Fruit fly (Drosophila melanogaster) whole organism, wandering third instar larva: Measurements from ENCODE around the gene vers.
A peak's percentile ranks its signal among the peaks of the same experiment; 100 is the strongest.

Experiments used
- Abd-B ChIP-seq: fragments of >200 bp; optimal IDR thresholded peaks from 2 replicates; lab custom pipeline; 2017; ENCODE audit warnings: missing biosample characterization, missing genetic modification characterization
- CG32264 ChIP-seq: fragments of 200-800 bp; sonication (Bioruptor generic); optimal IDR thresholded peaks from 2 replicates; lab custom pipeline; 2016; ENCODE audit warnings: missing biosample characterization, missing genetic modification characterization
- CG9705 ChIP-seq: fragments of 200-800 bp; sonication (Bioruptor generic); optimal IDR thresholded peaks from 2 replicates; lab custom pipeline; 2018; ENCODE audit warnings: missing biosample characterization, mild to moderate bottlenecking, missing genetic modification characterization
- CrebA ChIP-seq: fragments of 200-800 bp; sonication (Bioruptor generic); optimal IDR thresholded peaks from 2 replicates; lab custom pipeline; 2016; ENCODE audit warnings: missing biosample characterization, mild to moderate bottlenecking, missing genetic modification characterization, borderline replicate concordance
- Dfd ChIP-seq: fragments of >200 bp; optimal IDR thresholded peaks from 2 replicates; lab custom pipeline; 2017; ENCODE audit warnings: missing biosample characterization, missing genetic modification characterization
- GATAd ChIP-seq: sonication (Bioruptor generic); optimal IDR thresholded peaks from 2 replicates; lab custom pipeline; 2016; ENCODE audit warnings: missing biosample characterization, missing genetic modification characterization
- HLH106 ChIP-seq: fragments of 200-800 bp; optimal IDR thresholded peaks from 3 replicates; lab custom pipeline; 2019; ENCODE audit warnings: missing biosample characterization, mild to moderate bottlenecking, missing genetic modification characterization, moderate library complexity
- Hnf4 ChIP-seq: fragments of 200-800 bp; sonication (Bioruptor generic); optimal IDR thresholded peaks from 2 replicates; lab custom pipeline; 2016; ENCODE audit warnings: missing biosample characterization, mild to moderate bottlenecking, missing genetic modification characterization
- Hr78 ChIP-seq: fragments of >200 bp; optimal IDR thresholded peaks from 2 replicates; lab custom pipeline; 2017; ENCODE audit warnings: missing biosample characterization, missing genetic modification characterization
- Hr83 ChIP-seq: fragments of 200-300 bp; sonication (Bioruptor generic); optimal IDR thresholded peaks from 2 replicates; lab custom pipeline; 2016; ENCODE audit warnings: missing biosample characterization, mild to moderate bottlenecking, missing genetic modification characterization, moderate library complexity; ENCODE audit not compliant: poor library complexity, severe bottlenecking
- Jra ChIP-seq: sonication (Bioruptor generic); optimal IDR thresholded peaks from 2 replicates; lab custom pipeline; 2016; ENCODE audit warnings: missing biosample characterization, missing genetic modification characterization
- Mio ChIP-seq: sonication (Bioruptor generic); optimal IDR thresholded peaks from 2 replicates; lab custom pipeline; 2016; ENCODE audit warnings: missing biosample characterization, missing genetic modification characterization
- Myc ChIP-seq: fragments of >200 bp; optimal IDR thresholded peaks from 2 replicates; lab custom pipeline; 2017
- OdsH ChIP-seq: fragments of 200-800 bp; sonication (Bioruptor generic); optimal IDR thresholded peaks from 2 replicates; lab custom pipeline; 2016; ENCODE audit warnings: missing biosample characterization, mild to moderate bottlenecking, missing genetic modification characterization
- Rel ChIP-seq, 2 experiments: fragments of 200-800 bp; sonication (Bioruptor generic) in 1 of 2; optimal IDR thresholded peaks; 2 replicates in 1 of 2; 3 replicates in 1 of 2; lab custom pipeline; 2016 to 2019; ENCODE audit warnings: mild to moderate bottlenecking in 2 of 2, missing biosample characterization in 2 of 2, missing genetic modification characterization in 2 of 2, moderate library complexity in 1 of 2
- Sp1 ChIP-seq: fragments of 200-800 bp; sonication (Bioruptor generic); optimal IDR thresholded peaks from 3 replicates; lab custom pipeline; 2019; ENCODE audit warnings: missing biosample characterization, mild to moderate bottlenecking, missing genetic modification characterization, moderate library complexity
- Vsx2 ChIP-seq: fragments of 200-300, 225-300 bp; sonication (Bioruptor generic); optimal IDR thresholded peaks from 2 replicates; lab custom pipeline; 2018; ENCODE audit warnings: missing biosample characterization, missing genetic modification characterization; ENCODE audit not compliant: partially characterized antibody
- br ChIP-seq: fragments of 200-800 bp; sonication (Bioruptor generic); optimal IDR thresholded peaks from 2 replicates; lab custom pipeline; 2016; ENCODE audit warnings: missing biosample characterization, missing genetic modification characterization
- brk ChIP-seq: fragments of 200-800 bp; sonication (Bioruptor generic); optimal IDR thresholded peaks from 2 replicates; lab custom pipeline; 2016; ENCODE audit warnings: missing biosample characterization, mild to moderate bottlenecking, missing genetic modification characterization
- dmrt93B ChIP-seq: fragments of 200-800 bp; sonication (Bioruptor generic); optimal IDR thresholded peaks from 2 replicates; lab custom pipeline; 2018; ENCODE audit warnings: missing biosample characterization, mild to moderate bottlenecking, missing genetic modification characterization
- ey ChIP-seq: fragments of 200-800 bp; sonication (Bioruptor generic); optimal IDR thresholded peaks from 2 replicates; lab custom pipeline; 2016; ENCODE audit warnings: missing biosample characterization, missing genetic modification characterization
- foxo ChIP-seq, 2 experiments: fragments of 200-800 bp; sonication (Bioruptor generic); optimal IDR thresholded peaks; 2 replicates in 1 of 2; 3 replicates in 1 of 2; lab custom pipeline; 2016 to 2017; ENCODE audit warnings: missing biosample characterization in 2 of 2, missing genetic modification characterization in 2 of 2
- fru ChIP-seq: fragments of 200-800 bp; sonication (Bioruptor generic); optimal IDR thresholded peaks from 3 replicates; lab custom pipeline; 2016; ENCODE audit warnings: missing biosample characterization, mild to moderate bottlenecking, missing genetic modification characterization
- h ChIP-seq: fragments of 200-800 bp; sonication (Bioruptor generic); optimal IDR thresholded peaks from 3 replicates; lab custom pipeline; 2016; ENCODE audit warnings: missing biosample characterization, mild to moderate bottlenecking, missing genetic modification characterization
- jim ChIP-seq: fragments of 175-275, 200-325 bp; sonication (Bioruptor generic); optimal IDR thresholded peaks from 2 replicates; lab custom pipeline; 2016; ENCODE audit warnings: missing biosample characterization, mild to moderate bottlenecking, missing genetic modification characterization
- lola ChIP-seq: fragments of >200 bp; optimal IDR thresholded peaks from 2 replicates; lab custom pipeline; 2017; ENCODE audit warnings: missing biosample characterization, missing genetic modification characterization
- psq ChIP-seq: fragments of 200-800 bp; sonication (Bioruptor generic); optimal IDR thresholded peaks from 3 replicates; lab custom pipeline; 2017; ENCODE audit warnings: missing biosample characterization, mild to moderate bottlenecking, missing genetic modification characterization, moderate library complexity
- rgr ChIP-seq: fragments of 200-800 bp; sonication (Bioruptor generic); optimal IDR thresholded peaks from 3 replicates; lab custom pipeline; 2016; ENCODE audit warnings: missing biosample characterization, mild to moderate bottlenecking, missing genetic modification characterization
- sage ChIP-seq: fragments of 200-800 bp; sonication (Bioruptor generic); optimal IDR thresholded peaks from 2 replicates; lab custom pipeline; 2016; ENCODE audit warnings: missing biosample characterization, mild to moderate bottlenecking, missing genetic modification characterization
- sv ChIP-seq: fragments of 200-800 bp; sonication (Bioruptor generic); optimal IDR thresholded peaks from 3 replicates; lab custom pipeline; 2016; ENCODE audit warnings: missing biosample characterization, missing genetic modification characterization
- tai ChIP-seq: sonication (Bioruptor generic); optimal IDR thresholded peaks from 2 replicates; lab custom pipeline; 2016; ENCODE audit warnings: missing biosample characterization, missing genetic modification characterization
- usp ChIP-seq: fragments of >200 bp; optimal IDR thresholded peaks from 2 replicates; lab custom pipeline; 2017; ENCODE audit warnings: missing biosample characterization, missing genetic modification characterization
- woc ChIP-seq: sonication (Bioruptor generic); optimal IDR thresholded peaks from 2 replicates; lab custom pipeline; 2016; ENCODE audit warnings: missing biosample characterization, mild to moderate bottlenecking, missing genetic modification characterization

Gene vers

DNA sequence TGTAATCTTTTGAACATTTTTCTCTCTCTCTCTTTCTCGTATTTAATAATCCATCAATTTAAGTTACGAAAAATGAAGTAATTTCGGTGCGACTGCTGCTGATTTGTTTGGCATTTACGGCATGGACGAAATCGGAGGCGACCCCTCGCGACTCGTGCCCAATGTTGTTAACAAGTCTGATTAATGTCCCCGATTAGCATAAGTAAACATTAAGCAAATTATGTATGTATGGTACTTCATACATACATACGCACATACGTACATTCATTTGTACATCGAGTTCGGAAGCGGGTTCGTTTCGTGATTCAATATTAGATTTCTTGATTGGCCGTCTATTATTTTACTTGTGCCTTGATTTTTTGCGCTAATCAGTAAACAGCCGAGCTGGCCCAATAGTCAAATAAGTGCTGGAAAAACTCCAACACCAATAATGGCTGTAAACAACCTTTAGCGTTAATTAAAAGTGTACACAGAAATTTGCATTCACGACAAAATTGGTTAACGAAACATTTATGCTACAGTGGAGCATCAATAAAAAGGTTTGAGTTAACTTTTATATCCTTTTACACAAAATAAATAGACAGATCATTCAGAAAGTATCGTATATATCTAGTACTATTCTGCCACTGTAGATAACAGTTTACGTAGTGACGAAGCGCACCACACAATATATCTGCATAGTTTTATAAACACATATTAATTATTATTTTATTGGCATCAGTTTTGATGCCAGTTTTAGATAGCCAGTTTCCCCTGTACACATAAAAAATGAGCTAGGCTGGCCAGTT lies 24.8 kb upstream of the vers start:
- peak; percentile 38 for TF ChIP-seq HLH106 (tag; lab: Kevin White, UChicago)
- TF ChIP-seq CrebA, result no peak
- no peak for TF ChIP-seq h (GFP tag; lab: Kevin White, UChicago)
- no peak for TF ChIP-seq usp (GFP tag; lab: Kevin White, UChicago)
- peak; percentile 56 for TF ChIP-seq sv
- TF ChIP-seq Hr83 (GFP tag; lab: Kevin White, UChicago), result no peak
- peak in 1 of 2 experiments; percentile 13 for TF ChIP-seq foxo (GFP tag; optimal IDR thresholded peaks at IDR 0.05; lab: Kevin White, UChicago)
- TF ChIP-seq sage (GFP tag; lab: Kevin White, UChicago), result no peak
- no peak for TF ChIP-seq Vsx2 (GFP tag; lab: Kevin White, UChicago)
- TF ChIP-seq brk (GFP tag; lab: Kevin White, UChicago), result no peak
- TF ChIP-seq rgr (GFP tag; lab: Kevin White, UChicago), result peak; percentile 7
- TF ChIP-seq tai (GFP tag; lab: Kevin White, UChicago), result peak; percentile 39
- TF ChIP-seq GATAd (GFP tag; lab: Kevin White, UChicago), result no peak
- no peak for TF ChIP-seq Jra (GFP tag; lab: Kevin White, UChicago)
- no peak for TF ChIP-seq Rel (GFP tag; optimal IDR thresholded peaks at IDR 0.05; lab: Kevin White, UChicago)
- TF ChIP-seq Rel (tag; optimal IDR thresholded peaks at IDR 0.05; lab: Kevin White, UChicago), result peak; percentile 44
- TF ChIP-seq Myc (lab: Kevin White, UChicago), result no peak
- TF ChIP-seq fru, result no peak

DNA sequence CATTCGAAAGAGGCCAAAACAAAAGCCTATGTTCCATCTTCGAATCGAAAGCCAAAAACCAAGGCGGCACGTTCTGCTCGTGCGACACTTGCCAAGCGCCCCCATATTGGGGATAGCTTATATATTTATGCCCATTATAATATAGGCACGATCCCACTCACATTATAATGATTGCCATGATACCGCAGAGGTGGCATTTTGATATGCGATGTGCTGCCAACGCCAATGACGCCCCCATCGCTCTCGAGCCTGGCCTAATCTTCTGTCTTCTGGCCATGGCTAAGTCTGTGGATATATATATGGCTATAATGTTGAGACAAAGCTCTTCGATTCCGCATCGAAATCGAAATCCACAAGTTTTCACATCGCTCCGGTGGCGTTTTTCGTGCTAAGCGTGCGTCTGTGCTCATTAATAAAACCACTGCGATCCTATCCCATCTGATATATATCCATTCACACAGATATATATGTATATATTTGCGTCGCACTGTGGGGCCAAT lies 23.0 kb upstream of the vers start:
- no peak for TF ChIP-seq tai (GFP tag; lab: Kevin White, UChicago)
- TF ChIP-seq Dfd (GFP tag; lab: Kevin White, UChicago), result no peak
- TF ChIP-seq dmrt93B (GFP tag; lab: Kevin White, UChicago), result no peak
- TF ChIP-seq Rel (GFP tag; optimal IDR thresholded peaks at IDR 0.05; lab: Kevin White, UChicago), result no peak
- TF ChIP-seq Rel (tag; optimal IDR thresholded peaks at IDR 0.05; lab: Kevin White, UChicago), result no peak
- TF ChIP-seq CrebA, result no peak
- TF ChIP-seq CG9705, result no peak
- no peak for TF ChIP-seq sage (GFP tag; lab: Kevin White, UChicago)
- TF ChIP-seq CG32264 (GFP tag; lab: Kevin White, UChicago), result no peak
- no peak for TF ChIP-seq Hnf4 (GFP tag; lab: Kevin White, UChicago)
- TF ChIP-seq usp (GFP tag; lab: Kevin White, UChicago), result no peak
- TF ChIP-seq Mio (GFP tag; lab: Kevin White, UChicago), result no peak
- no peak for TF ChIP-seq foxo (GFP tag; optimal IDR thresholded peaks at IDR 0.05; lab: Kevin White, UChicago)
- no peak for TF ChIP-seq fru
- TF ChIP-seq lola (GFP tag; lab: Kevin White, UChicago), result no peak

DNA sequence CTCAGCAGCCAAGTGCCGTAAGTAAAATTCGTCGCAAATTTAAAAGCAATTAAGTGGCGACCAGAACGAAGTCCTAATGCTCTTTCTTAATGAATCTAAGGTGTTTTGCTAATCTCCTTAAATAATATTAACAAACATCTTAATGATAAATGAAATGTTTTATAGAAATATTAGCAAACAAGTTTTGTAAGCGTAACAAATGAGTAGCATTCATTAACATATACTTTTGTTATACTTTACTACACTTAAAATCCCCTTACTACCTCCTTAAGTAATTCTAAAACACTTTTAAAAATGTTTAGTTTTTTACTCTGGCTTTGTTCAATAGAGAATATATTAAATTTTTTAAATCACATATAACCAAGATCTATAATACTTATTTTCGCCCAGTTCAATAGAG lies 19.9 kb upstream of the vers start:
- TF ChIP-seq OdsH (GFP tag; lab: Kevin White, UChicago), result no peak
- TF ChIP-seq Hr78 (GFP tag; lab: Kevin White, UChicago), result no peak
- TF ChIP-seq h (GFP tag; lab: Kevin White, UChicago), result peak; percentile 2
- peak; percentile 10 for TF ChIP-seq ey
- TF ChIP-seq woc (GFP tag; lab: Kevin White, UChicago), result peak; percentile 16
- TF ChIP-seq foxo (GFP tag; optimal IDR thresholded peaks at IDR 0.05; lab: Kevin White, UChicago), result peak in 1 of 2 experiments; percentile 14

DNA sequence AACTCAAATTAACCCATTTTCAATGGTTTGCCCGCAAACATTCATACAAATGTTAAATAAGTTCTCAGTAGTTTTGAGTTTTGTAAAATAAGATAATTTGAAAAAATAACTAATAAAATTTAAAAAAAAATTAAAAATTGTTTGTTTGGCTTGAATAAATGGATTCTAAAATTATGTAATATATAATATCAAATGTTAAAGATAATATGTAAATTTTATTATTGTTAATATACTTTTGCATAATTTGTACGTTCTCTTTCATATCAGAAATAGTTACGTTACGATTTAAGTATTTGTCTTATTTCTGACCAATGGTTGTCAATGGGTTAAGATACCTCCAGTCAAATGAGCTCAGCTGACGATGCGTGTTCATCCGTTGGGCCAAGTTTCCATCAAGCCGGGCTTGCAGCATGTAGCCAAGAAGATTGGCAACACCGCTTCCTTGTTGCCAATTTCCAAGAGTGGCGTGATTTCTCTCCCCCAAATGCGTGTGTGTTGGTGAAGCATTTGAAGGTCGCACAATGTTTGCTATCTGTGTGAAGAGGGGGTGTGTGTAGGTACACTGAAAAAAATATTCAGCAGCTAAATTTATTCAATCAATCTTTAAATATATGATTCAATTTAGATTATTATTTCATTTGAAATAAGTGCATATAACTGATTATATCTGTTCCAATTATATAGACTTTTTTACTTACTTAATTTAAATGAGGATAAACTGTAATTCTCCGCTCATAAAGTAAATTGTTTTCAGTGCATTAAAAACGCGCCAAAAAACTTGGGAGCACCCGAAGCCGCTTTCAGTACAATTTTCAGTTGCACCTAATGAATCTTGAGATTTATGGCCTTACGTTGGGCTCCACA lies 18.9 kb upstream of the vers start:
- peak; percentile 83 for TF ChIP-seq Sp1 (GFP tag; lab: Kevin White, UChicago)
- peak; percentile 42 for TF ChIP-seq woc (GFP tag; lab: Kevin White, UChicago)
- no peak for TF ChIP-seq Rel (GFP tag; optimal IDR thresholded peaks at IDR 0.05; lab: Kevin White, UChicago)
- peak; percentile 0 for TF ChIP-seq Rel (tag; optimal IDR thresholded peaks at IDR 0.05; lab: Kevin White, UChicago)
- peak; percentile 62 for TF ChIP-seq rgr (GFP tag; lab: Kevin White, UChicago)
- TF ChIP-seq h (GFP tag; lab: Kevin White, UChicago), result peak; percentile 46
- peak; percentile 60 for TF ChIP-seq fru
- TF ChIP-seq foxo (GFP tag; optimal IDR thresholded peaks at IDR 0.05; lab: Kevin White, UChicago), result peak in 1 of 2 experiments; percentile 68
- no peak for TF ChIP-seq Vsx2 (GFP tag; lab: Kevin White, UChicago)
- TF ChIP-seq CG32264 (GFP tag; lab: Kevin White, UChicago), result no peak
- no peak for TF ChIP-seq Jra (GFP tag; lab: Kevin White, UChicago)
- no peak for TF ChIP-seq Abd-B
- TF ChIP-seq jim, result no peak
- TF ChIP-seq br (GFP tag; lab: Kevin White, UChicago), result peak; percentile 13
- peak; percentile 74 for TF ChIP-seq HLH106 (tag; lab: Kevin White, UChicago)
- TF ChIP-seq ey, result peak; percentile 21
- TF ChIP-seq Hr83 (GFP tag; lab: Kevin White, UChicago), result no peak
- TF ChIP-seq psq (GFP tag; lab: Kevin White, UChicago), result peak; percentile 60
- peak; percentile 39 for TF ChIP-seq OdsH (GFP tag; lab: Kevin White, UChicago)
- no peak for TF ChIP-seq GATAd (GFP tag; lab: Kevin White, UChicago)
